Fruit fly (Drosophila melanogaster): ENCODE results near the gene Trp1.

Gene Trp1

dm6 chr2L:9986402-9987350, 22.5 kb upstream of the Trp1 start (continued):
- TF ChIP-seq hb (GFP tag; IDR thresholded peaks at IDR 0.05; ENCODE audit: partially characterized antibody) (no peak), Scr (GFP tag; IDR thresholded peaks at IDR 0.05; ENCODE audit: partially characterized antibody) (no peak), MBD-R2 (GFP tag; IDR thresholded peaks at IDR 0.05) (no peak), CG32532 (GFP tag; IDR thresholded peaks at IDR 0.05) (peak; percentile 18; the same call in 1 of the 2 replicates), Oaz (GFP tag; IDR thresholded peaks at IDR 0.05) (no peak), CG15696 (tag; optimal IDR thresholded peaks at IDR 0.05) (no peak), klu (GFP tag; IDR thresholded peaks at IDR 0.05) (no peak), CG13287 (GFP tag; IDR thresholded peaks at IDR 0.05; ENCODE audit: partially characterized antibody) (no peak), CG4730 (GFP tag; IDR thresholded peaks at IDR 0.05) (no peak; the same call in 1 of the 2 replicates), CG2712 (tag; optimal IDR thresholded peaks at IDR 0.05) (peak; percentile 71), B-H1 (GFP tag; IDR thresholded peaks at IDR 0.05) (0 out of 3 replicates have a peak, but pooled peaks have one; percentile 26), dpn (GFP tag; optimal IDR thresholded peaks at IDR 0.05) (peak; percentile 20 to 56), Lpt (GFP tag; optimal IDR thresholded peaks at IDR 0.05) (no peak), CG6254 (GFP tag; optimal IDR thresholded peaks at IDR 0.05) (no peak), HmgD (GFP tag; optimal IDR thresholded peaks at IDR 0.05) (no peak), CG4282 (GFP tag; optimal IDR thresholded peaks at IDR 0.05) (no peak), scrt (GFP tag; optimal IDR thresholded peaks at IDR 0.05) (no peak), cato (GFP tag; optimal IDR thresholded peaks at IDR 0.05; ENCODE audit: borderline replicate concordance) (no peak), Hmx (GFP tag; optimal IDR thresholded peaks at IDR 0.05) (no peak), Mes4 (GFP tag; optimal IDR thresholded peaks at IDR 0.05) (peak; percentile 20), Rx (GFP tag; IDR thresholded peaks at IDR 0.05) (peak; percentile 67), CG18619 (GFP tag; optimal IDR thresholded peaks at IDR 0.05) (no peak), CG33557 (GFP tag; optimal IDR thresholded peaks at IDR 0.05) (no peak), HLH3B (GFP tag; IDR thresholded peaks at IDR 0.05) (peak; percentile 73), bbx (GFP tag; IDR thresholded peaks at IDR 0.05; ENCODE audit: partially characterized antibody) (no peak), CG11456 (GFP tag; IDR thresholded peaks at IDR 0.05) (no peak), CG8089 (GFP tag; optimal IDR thresholded peaks at IDR 0.05) (no peak), CG12104 (GFP tag; optimal IDR thresholded peaks at IDR 0.05) (no peak), Drgx (GFP tag; IDR thresholded peaks at IDR 0.05) (peak; percentile 94), so (GFP tag; IDR thresholded peaks at IDR 0.05) (no peak), CG14014 (GFP tag; IDR thresholded peaks at IDR 0.05) (no peak), bab2 (GFP tag; optimal IDR thresholded peaks at IDR 0.05) (peak; percentile 47), CG33213 (GFP tag; optimal IDR thresholded peaks at IDR 0.05) (no peak), kni (GFP tag; optimal IDR thresholded peaks at IDR 0.05) (no peak), CG16813 (GFP tag; IDR thresholded peaks at IDR 0.05; ENCODE audit: partially characterized antibody) (no peak), Rfx (GFP tag; IDR thresholded peaks at IDR 0.05) (peak; percentile 45; the same call in 1 of the 2 replicates), CG15601 (tag; optimal IDR thresholded peaks at IDR 0.05) (peak; percentile 18), pnt (GFP tag; optimal IDR thresholded peaks at IDR 0.05) (no peak), CG12299 (tag; optimal IDR thresholded peaks at IDR 0.05) (no peak), Meics (GFP tag; optimal IDR thresholded peaks at IDR 0.05) (no peak), Blimp-1 (GFP tag; optimal IDR thresholded peaks at IDR 0.05) (peak; percentile 78), Myb (GFP tag; optimal IDR thresholded peaks at IDR 0.05) (no peak), h (optimal IDR thresholded peaks at IDR 0.05) (no peak), ssp (GFP tag; IDR thresholded peaks at IDR 0.05) (peak; percentile 52), Ets97D (GFP tag; optimal IDR thresholded peaks at IDR 0.05) (no peak), Sry-β (GFP tag; optimal IDR thresholded peaks at IDR 0.05) (no peak), CrebB (tag; optimal IDR thresholded peaks at IDR 0.05) (no peak), Dip2 (GFP tag; IDR thresholded peaks at IDR 0.05) (no peak), Poxn (GFP tag; IDR thresholded peaks at IDR 0.05) (no peak)
